Worm (Caenorhabditis elegans) whole organism, L2 larva: Measurements from ENCODE around the gene F49H12.7.
A peak's percentile ranks its signal among the peaks of the same experiment; 100 is the strongest.

ENCODE experiments used
- F13H6.1 ChIP-seq: sonication (generic microtip); optimal IDR thresholded peaks from 2 replicates; lab custom pipeline; 2016; ENCODE audit warnings: missing genetic modification characterization, missing compliant biosample characterization
- R02D3.7 ChIP-seq: fragments of 150-350 bp; optimal IDR thresholded peaks from 2 replicates; lab custom pipeline; 2014; ENCODE audit warnings: missing biosample characterization, missing genetic modification characterization
- ZK546.5 ChIP-seq: sonication (generic microtip); optimal IDR thresholded peaks from 2 replicates; lab custom pipeline; 2017; ENCODE audit warnings: missing biosample characterization, missing genetic modification characterization
- aly-2 ChIP-seq: fragments of 150-350 bp; optimal IDR thresholded peaks from 2 replicates; lab custom pipeline; 2014; ENCODE audit warnings: missing biosample characterization, missing genetic modification characterization
- ama-1 ChIP-seq: fragments of 150-350 bp; optimal IDR thresholded peaks from 2 replicates; lab custom pipeline; 2018; ENCODE audit warnings: inconsistent platforms
- blmp-1 ChIP-seq: sonication (generic microtip); optimal IDR thresholded peaks from 2 replicates; lab custom pipeline; 2017; ENCODE audit warnings: missing genetic modification characterization, mild to moderate bottlenecking, missing compliant biosample characterization, antibody characterized with exemption, moderate library complexity; ENCODE audit not compliant: insufficient read depth
- ceh-16 ChIP-seq: fragments of 150-350 bp; optimal IDR thresholded peaks from 2 replicates; lab custom pipeline; 2014; ENCODE audit warnings: missing biosample characterization, missing genetic modification characterization
- ceh-82 ChIP-seq: fragments of 150-350 bp; optimal IDR thresholded peaks from 2 replicates; lab custom pipeline; 2014; ENCODE audit warnings: missing biosample characterization, missing genetic modification characterization
- crh-2 ChIP-seq: sonication (generic microtip); optimal IDR thresholded peaks from 2 replicates; lab custom pipeline; 2017; ENCODE audit warnings: missing biosample characterization, missing genetic modification characterization
- dmd-4 ChIP-seq: sonication (generic microtip); optimal IDR thresholded peaks from 2 replicates; lab custom pipeline; 2017; ENCODE audit warnings: missing biosample characterization, missing genetic modification characterization
- egl-27 ChIP-seq: sonication (generic microtip); optimal IDR thresholded peaks from 3 replicates; lab custom pipeline; 2017; ENCODE audit warnings: missing biosample characterization, missing genetic modification reagents, missing genetic modification characterization
- elt-1 ChIP-seq: fragments of 150-350 bp; optimal IDR thresholded peaks from 2 replicates; lab custom pipeline; 2014; ENCODE audit warnings: missing biosample characterization, missing genetic modification characterization
- elt-3 ChIP-seq: sonication (generic microtip); optimal IDR thresholded peaks from 2 replicates; lab custom pipeline; 2017; ENCODE audit warnings: missing biosample characterization, missing genetic modification characterization
- fos-1 ChIP-seq: fragments of 150-350 bp; optimal IDR thresholded peaks from 2 replicates; lab custom pipeline; 2014; ENCODE audit warnings: missing biosample characterization, missing genetic modification characterization
- lin-11 ChIP-seq: fragments of 150-350 bp; sonication (generic microtip); optimal IDR thresholded peaks from 2 replicates; lab custom pipeline; 2014; ENCODE audit warnings: missing biosample characterization, missing genetic modification characterization, inconsistent platforms, mixed read lengths
- lin-13 ChIP-seq: fragments of 150-350 bp; optimal IDR thresholded peaks from 2 replicates; lab custom pipeline; 2014; ENCODE audit warnings: missing biosample characterization, missing genetic modification reagents, missing genetic modification characterization
- lin-39 ChIP-seq: fragments of 150-350 bp; optimal IDR thresholded peaks from 2 replicates; lab custom pipeline; 2014; ENCODE audit warnings: missing biosample characterization, missing genetic modification reagents, missing genetic modification characterization
- lsy-2 ChIP-seq, 2 experiments: fragments of 150-350 bp in 1 of 2; sonication (generic microtip) in 1 of 2; optimal IDR thresholded peaks; 2 replicates each; lab custom pipeline; 2014 to 2017; ENCODE audit warnings: missing biosample characterization in 2 of 2, missing genetic modification characterization in 2 of 2
- mab-5 ChIP-seq: fragments of 150-350 bp; optimal IDR thresholded peaks from 2 replicates; lab custom pipeline; 2014; ENCODE audit warnings: missing biosample characterization, missing genetic modification characterization
- mbf-1 ChIP-seq: sonication (generic microtip); optimal IDR thresholded peaks from 2 replicates; lab custom pipeline; 2017; ENCODE audit warnings: missing biosample characterization, missing genetic modification characterization
- mdl-1 ChIP-seq, 2 experiments: fragments of 150-350 bp in 1 of 2; sonication (generic microtip) in 1 of 2; optimal IDR thresholded peaks; 2 replicates each; lab custom pipeline; 2017; ENCODE audit warnings: missing biosample characterization in 2 of 2, missing genetic modification characterization in 2 of 2
- nhr-11 ChIP-seq: fragments of 150-350 bp; optimal IDR thresholded peaks from 2 replicates; lab custom pipeline; 2014; ENCODE audit warnings: missing biosample characterization, missing genetic modification characterization
- nhr-12 ChIP-seq: fragments of 150-350 bp; optimal IDR thresholded peaks from 2 replicates; lab custom pipeline; 2014; ENCODE audit warnings: missing biosample characterization, missing genetic modification characterization
- nhr-129 ChIP-seq: fragments of 150-350 bp; optimal IDR thresholded peaks from 2 replicates; lab custom pipeline; 2014; ENCODE audit warnings: missing biosample characterization, missing genetic modification characterization
- nhr-237 ChIP-seq: fragments of 150-350 bp; optimal IDR thresholded peaks from 2 replicates; lab custom pipeline; 2014; ENCODE audit warnings: missing biosample characterization, missing genetic modification characterization
- nhr-6 ChIP-seq: fragments of 150-350 bp; optimal IDR thresholded peaks from 2 replicates; lab custom pipeline; 2014; ENCODE audit warnings: missing biosample characterization, missing genetic modification characterization
- nhr-77 ChIP-seq: fragments of 150-350 bp; optimal IDR thresholded peaks from 2 replicates; lab custom pipeline; 2014; ENCODE audit warnings: missing biosample characterization, missing genetic modification characterization
- peb-1 ChIP-seq: fragments of 150-350 bp; optimal IDR thresholded peaks from 2 replicates; lab custom pipeline; 2014; ENCODE audit warnings: missing biosample characterization, missing genetic modification characterization
- sma-3 ChIP-seq: sonication (generic microtip); optimal IDR thresholded peaks from 2 replicates; lab custom pipeline; 2016; ENCODE audit warnings: missing genetic modification reagents, missing genetic modification characterization, missing compliant biosample characterization
- sma-9 ChIP-seq, 2 experiments: fragments of 150-350 bp in 1 of 2; sonication (generic microtip) in 1 of 2; optimal IDR thresholded peaks; 2 replicates each; lab custom pipeline; 2014 to 2016; ENCODE audit warnings: missing genetic modification characterization in 2 of 2, mild to moderate bottlenecking in 1 of 2, missing biosample characterization in 1 of 2, missing compliant biosample characterization in 1 of 2, missing genetic modification reagents in 1 of 2, moderate library complexity in 1 of 2
- snpc-4 ChIP-seq: fragments of 150-350 bp; optimal IDR thresholded peaks from 2 replicates; lab custom pipeline; 2014; ENCODE audit warnings: missing biosample characterization, missing genetic modification characterization
- unc-39 ChIP-seq: fragments of 150-350 bp; optimal IDR thresholded peaks from 2 replicates; lab custom pipeline; 2014; ENCODE audit warnings: missing biosample characterization, missing genetic modification characterization
- unc-55 ChIP-seq: fragments of 150-350 bp; sonication (generic microtip); optimal IDR thresholded peaks from 3 replicates; lab custom pipeline; 2014; ENCODE audit warnings: missing biosample characterization, missing genetic modification reagents, missing genetic modification characterization
- unc-62 ChIP-seq: fragments of 150-350 bp; optimal IDR thresholded peaks from 2 replicates; lab custom pipeline; 2014; ENCODE audit warnings: missing biosample characterization, missing genetic modification reagents, missing genetic modification characterization
- ztf-4 ChIP-seq: fragments of 150-350 bp; optimal IDR thresholded peaks from 2 replicates; lab custom pipeline; 2014; ENCODE audit warnings: missing biosample characterization, missing genetic modification characterization

F49H12.7 gene

DNA sequence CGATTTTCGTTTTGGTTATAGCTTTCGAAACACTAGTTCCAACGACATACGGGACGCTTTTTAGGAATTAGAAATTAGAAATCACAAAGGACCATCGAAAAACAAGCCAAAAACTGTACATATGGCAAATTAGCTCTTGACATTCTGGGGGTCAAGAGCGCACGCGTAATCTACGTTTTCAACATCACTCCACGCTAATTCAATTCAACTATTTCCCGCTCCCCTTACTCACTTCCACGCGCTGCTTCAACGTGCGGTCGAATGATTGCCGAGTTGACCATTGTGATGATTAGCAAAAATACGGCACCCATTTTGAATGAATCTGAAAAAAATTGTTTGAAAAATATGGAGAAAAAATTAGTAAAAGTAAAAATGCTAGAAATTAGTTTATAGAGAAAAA lies 19.2 kb upstream of the F49H12.7 start:
- TF ChIP-seq sma-3 (GFP tag; lab: Kevin White, UChicago) (no peak), lin-13 (GFP tag; lab: Kevin White, UChicago) (no peak), peb-1 (tag; lab: Kevin White, UChicago) (no peak), mdl-1 (tag; optimal IDR thresholded peaks at IDR 0.05; lab: Kevin White, UChicago) (no peak)

DNA sequence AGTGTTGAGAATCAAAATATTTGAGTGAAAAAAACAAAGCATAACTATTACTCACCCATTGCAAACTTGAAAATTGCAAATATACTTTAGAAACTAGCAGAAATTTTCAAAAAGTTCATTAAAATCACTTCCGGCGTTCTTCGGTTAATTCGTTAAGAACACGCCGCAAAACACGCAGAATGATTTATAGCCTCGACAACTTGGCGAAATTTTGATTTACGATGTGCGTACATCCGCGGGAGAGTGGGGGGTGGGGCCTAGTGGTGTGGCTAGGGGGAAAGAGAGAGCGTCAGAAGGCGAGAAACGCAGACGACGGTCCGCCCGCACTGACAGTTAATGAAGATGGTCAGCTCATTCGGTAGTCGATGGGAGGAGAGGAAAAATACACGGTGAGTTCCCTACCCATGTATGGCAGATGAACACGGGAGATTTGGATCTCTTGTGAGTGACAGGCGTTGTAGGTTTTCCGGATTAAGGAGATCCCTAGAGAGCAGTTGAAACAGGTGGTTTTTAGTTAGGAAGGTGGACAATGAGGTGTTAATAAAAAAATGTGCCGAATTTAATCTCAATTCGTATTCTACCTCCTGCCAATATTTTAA lies 18.6 kb upstream of the F49H12.7 start, which contains the start of gene igcm-4:
TSS of gene igcm-4 (minus strand) at position 237 of the 599 bp plus-strand sequence.
- TF ChIP-seq peb-1 (tag; lab: Kevin White, UChicago) = no peak
- no peak for TF ChIP-seq nhr-129
- TF ChIP-seq ztf-4 (tag; lab: Kevin White, UChicago) = no peak
- no peak for TF ChIP-seq elt-3 (tag; lab: Kevin White, UChicago)
- no peak for TF ChIP-seq F13H6.1
- peak; percentile 96 for TF ChIP-seq mab-5
- TF ChIP-seq blmp-1 (tag; lab: Kevin White, UChicago) = no peak
- TF ChIP-seq ceh-16 (tag; lab: Kevin White, UChicago) = peak; percentile 39
- no peak for TF ChIP-seq R02D3.7 (tag; lab: Kevin White, UChicago)
- peak; percentile 30 for TF ChIP-seq unc-55

DNA sequence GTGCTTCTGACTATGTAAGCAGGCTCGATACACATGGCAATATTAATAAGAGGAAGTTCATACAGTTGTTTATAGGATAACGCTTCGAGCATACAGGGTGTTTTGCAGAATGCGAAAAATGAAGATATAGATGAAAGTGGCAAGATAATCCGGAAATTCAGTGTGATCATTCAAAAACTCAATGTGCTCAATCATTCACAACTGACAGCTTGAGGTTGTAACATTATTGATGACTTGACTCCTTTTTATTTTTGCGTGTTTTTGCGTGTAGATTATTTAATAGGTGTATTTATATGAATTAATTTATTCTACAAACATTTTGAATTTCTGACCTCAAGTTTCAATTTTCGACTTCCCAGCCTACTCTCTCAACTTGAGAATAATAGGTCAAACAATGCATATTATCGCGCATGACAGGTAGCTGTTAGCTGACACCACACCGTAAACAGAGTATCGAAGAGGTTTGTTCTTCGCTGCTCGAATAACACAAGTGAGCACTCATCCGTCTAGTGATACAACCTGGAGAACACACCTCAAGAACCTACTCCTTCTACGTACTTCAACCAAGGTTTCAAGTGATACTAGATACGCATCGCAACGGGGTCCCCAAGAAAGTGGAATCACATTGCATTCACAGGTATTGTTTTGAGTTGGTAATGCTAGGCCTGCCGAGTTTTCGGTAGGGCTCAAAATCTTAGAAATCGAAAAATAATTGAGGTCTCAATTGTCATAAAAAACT lies 17.5 kb upstream of the F49H12.7 start:
- TF ChIP-seq unc-55 (no peak), sma-9 (GFP tag; optimal IDR thresholded peaks at IDR 0.05; lab: Kevin White, UChicago) (no peak), sma-9 (tag; optimal IDR thresholded peaks at IDR 0.05; lab: Kevin White, UChicago) (no peak), elt-3 (tag; lab: Kevin White, UChicago) (no peak), nhr-11 (tag; lab: Kevin White, UChicago) (no peak), aly-2 (tag; lab: Kevin White, UChicago) (no peak), blmp-1 (tag; lab: Kevin White, UChicago) (no peak), nhr-12 (tag; lab: Kevin White, UChicago) (no peak)

DNA sequence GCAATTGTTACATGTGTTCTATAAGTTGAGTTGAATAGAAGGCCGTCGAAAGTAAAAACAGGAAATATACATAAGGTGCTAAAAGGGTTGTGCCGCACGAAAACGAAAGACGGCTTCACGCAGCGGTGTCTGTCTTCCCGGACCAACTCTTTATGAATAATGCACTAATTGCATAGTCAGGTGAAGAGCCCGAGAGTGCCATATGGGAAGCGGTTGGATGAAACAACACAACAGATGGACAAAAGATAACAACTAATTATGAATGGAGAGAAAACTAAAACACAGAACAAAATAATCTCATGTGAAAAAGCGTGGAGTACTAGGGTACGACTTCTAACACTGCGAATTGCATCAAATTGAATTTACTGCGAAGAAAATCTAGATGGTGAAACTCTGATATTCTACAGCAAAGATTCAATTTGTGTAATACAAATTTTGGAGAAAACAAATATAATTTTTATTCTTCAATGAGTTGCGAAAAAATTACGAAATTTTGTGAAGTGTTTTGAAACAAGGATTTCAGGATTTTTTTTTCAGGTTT lies 15.9 kb upstream of the F49H12.7 start:
- TF ChIP-seq lin-11 (tag; lab: Kevin White, UChicago) (no peak), dmd-4 (tag; lab: Kevin White, UChicago) (no peak), nhr-77 (tag; lab: Kevin White, UChicago) (no peak), elt-1 (no peak), fos-1 (tag; lab: Kevin White, UChicago) (no peak), ZK546.5 (tag; lab: Kevin White, UChicago) (no peak), lsy-2 (tag; optimal IDR thresholded peaks at IDR 0.05; lab: Kevin White, UChicago) (no peak), lin-39 (tag; lab: Kevin White, UChicago) (no peak), nhr-6 (tag; lab: Kevin White, UChicago) (no peak), peb-1 (tag; lab: Kevin White, UChicago) (no peak), unc-39 (tag; lab: Kevin White, UChicago) (no peak), nhr-237 (tag; lab: Kevin White, UChicago) (no peak)

DNA sequence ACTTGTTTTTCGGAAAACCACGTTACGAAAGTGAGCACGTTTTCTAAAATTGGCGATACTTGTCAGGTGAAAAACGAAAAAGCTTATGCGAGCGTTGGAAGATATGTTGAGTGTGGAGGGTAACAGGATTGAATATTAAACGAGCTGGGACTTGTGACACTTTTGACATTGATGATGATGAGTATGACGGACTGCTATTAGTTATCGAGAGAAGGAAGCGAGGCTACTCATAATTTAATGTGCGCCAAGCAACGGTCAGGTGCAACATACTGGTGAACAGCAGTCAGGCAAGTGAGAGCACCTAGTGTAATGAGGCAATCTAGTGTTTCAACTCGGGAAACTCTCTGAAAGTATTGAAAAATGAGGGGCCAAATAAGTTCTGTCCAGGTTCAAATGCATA lies 14.6 kb upstream of the F49H12.7 start:
- TF ChIP-seq nhr-237 (tag; lab: Kevin White, UChicago) = no peak
- no peak for TF ChIP-seq mbf-1
- TF ChIP-seq aly-2 (tag; lab: Kevin White, UChicago) = no peak
- no peak for TF ChIP-seq snpc-4 (tag; lab: Kevin White, UChicago)
- TF ChIP-seq unc-62 = no peak
- TF ChIP-seq nhr-12 (tag; lab: Kevin White, UChicago) = no peak
- no peak for TF ChIP-seq crh-2 (tag; lab: Kevin White, UChicago)
- TF ChIP-seq egl-27 (tag; lab: Kevin White, UChicago) = no peak
- TF ChIP-seq elt-3 (tag; lab: Kevin White, UChicago) = no peak
- no peak for TF ChIP-seq ama-1 (lab: Kevin White, UChicago)
- no peak for TF ChIP-seq ztf-4 (tag; lab: Kevin White, UChicago)
- TF ChIP-seq sma-9 (GFP tag; optimal IDR thresholded peaks at IDR 0.05; lab: Kevin White, UChicago) = no peak
- no peak for TF ChIP-seq sma-9 (tag; optimal IDR thresholded peaks at IDR 0.05; lab: Kevin White, UChicago)
- no peak for TF ChIP-seq ceh-82 (tag; lab: Kevin White, UChicago)
